Fruit fly (Drosophila melanogaster): ENCODE data around the gene CG1544.

The CG1544 gene

dm6 chr3R:31168968-31169367 lies 27.7 kb upstream of the CG1544 start, which contains the start of gene stops (continued):
- TF ChIP-seq Hr39 (optimal IDR thresholded peaks at IDR 0.05) (no peak), ap (GFP tag; IDR thresholded peaks at IDR 0.05) (no peak), Meics (GFP tag; optimal IDR thresholded peaks at IDR 0.05) (peak; percentile 65), NC2α (GFP tag; optimal IDR thresholded peaks at IDR 0.05) (no peak), CG31388 (GFP tag; optimal IDR thresholded peaks at IDR 0.05) (peak; percentile 1), CG18262 (tag; optimal IDR thresholded peaks at IDR 0.05) (no peak), mirr (GFP tag; optimal IDR thresholded peaks at IDR 0.05) (no peak), CG7963 (GFP tag; IDR thresholded peaks at IDR 0.05; ENCODE audit: partially characterized antibody) (no peak), gcm2 (GFP tag; optimal IDR thresholded peaks at IDR 0.05) (no peak), ab (GFP tag; optimal IDR thresholded peaks at IDR 0.05) (no peak), Dbx (GFP tag; IDR thresholded peaks at IDR 0.05) (no peak), Sry-δ (GFP tag; optimal IDR thresholded peaks at IDR 0.05) (no peak), CG17802 (tag; optimal IDR thresholded peaks at IDR 0.05) (peak; percentile 59), CG14441 (GFP tag; IDR thresholded peaks at IDR 0.05) (no peak), H15 (GFP tag; IDR thresholded peaks at IDR 0.05) (no peak), bowl (GFP tag; IDR thresholded peaks at IDR 0.05) (no peak), gsb (GFP tag; IDR thresholded peaks at IDR 0.05) (no peak), danr (GFP tag; IDR thresholded peaks at IDR 0.05) (no peak), stc (GFP tag; IDR thresholded peaks at IDR 0.05) (no peak), Asciz (GFP tag; optimal IDR thresholded peaks at IDR 0.05) (peak; percentile 69), Deaf1 (tag; optimal IDR thresholded peaks at IDR 0.05) (no peak), Taf1 (GFP tag; IDR thresholded peaks at IDR 0.05) (no peak), fu2 (GFP tag; optimal IDR thresholded peaks at IDR 0.05) (no peak), wdn (GFP tag; IDR thresholded peaks at IDR 0.05) (no peak), CG9932 (GFP tag; IDR thresholded peaks at IDR 0.05) (no peak), CG12236 (GFP tag; optimal IDR thresholded peaks at IDR 0.05) (peak; percentile 40), Xrp1 (GFP tag; IDR thresholded peaks at IDR 0.05) (peak; percentile 44), D19A (tag; optimal IDR thresholded peaks at IDR 0.05) (no peak), disco-r (GFP tag; optimal IDR thresholded peaks at IDR 0.05) (no peak), CG4707 (GFP tag; optimal IDR thresholded peaks at IDR 0.05) (peak; percentile 51), CG4282 (GFP tag; optimal IDR thresholded peaks at IDR 0.05) (no peak), D19B (GFP tag; optimal IDR thresholded peaks at IDR 0.05) (no peak), Camta (GFP tag; optimal IDR thresholded peaks at IDR 0.05) (peak; percentile 53), inv (GFP tag; IDR thresholded peaks at IDR 0.05; ENCODE audit: partially characterized antibody) (no peak), CG17829 (tag; optimal IDR thresholded peaks at IDR 0.05) (no peak), CG1792 (GFP tag; optimal IDR thresholded peaks at IDR 0.05) (peak; percentile 28), Hr3 (GFP tag; optimal IDR thresholded peaks at IDR 0.05) (no peak), CG14667 (GFP tag; IDR thresholded peaks at IDR 0.05) (no peak), Atf6 (GFP tag; IDR thresholded peaks at IDR 0.05) (no peak), Dp (GFP tag; optimal IDR thresholded peaks at IDR 0.05) (no peak), CG7786 (GFP tag; optimal IDR thresholded peaks at IDR 0.05) (no peak), CG8765 (GFP tag; IDR thresholded peaks at IDR 0.05) (no peak), CG11085 (GFP tag; IDR thresholded peaks at IDR 0.05) (no peak), E2f2 (GFP tag; IDR thresholded peaks at IDR 0.05) (no peak), lbe (GFP tag; optimal IDR thresholded peaks at IDR 0.05) (no peak), bbx (GFP tag; IDR thresholded peaks at IDR 0.05; ENCODE audit: partially characterized antibody) (no peak), sna (GFP tag; IDR thresholded peaks at IDR 0.05; ENCODE audit: partially characterized antibody) (no peak), sr (GFP tag; IDR thresholded peaks at IDR 0.05) (no peak), HLH54F (GFP tag; optimal IDR thresholded peaks at IDR 0.05) (no peak), otp (GFP tag; IDR thresholded peaks at IDR 0.05) (no peak), CG18011 (GFP tag; optimal IDR thresholded peaks at IDR 0.05) (peak; percentile 29), Mes4 (GFP tag; optimal IDR thresholded peaks at IDR 0.05) (peak; percentile 30), gcm (GFP tag; optimal IDR thresholded peaks at IDR 0.05) (no peak), CG5245 (GFP tag; optimal IDR thresholded peaks at IDR 0.05) (no peak)
